Fruit fly (Drosophila melanogaster) whole organism, prepupa: ENCODE data around the gene MTF-1.

ENCODE experiments used
- CG10631 ChIP-seq: fragments of 200-800 bp; sonication (Bioruptor generic); optimal IDR thresholded peaks from 2 replicates; lab custom pipeline; 2016; ENCODE audit warnings: missing biosample characterization, missing genetic modification characterization
- CG11902 ChIP-seq: fragments of 200-800 bp; sonication (Bioruptor generic); optimal IDR thresholded peaks from 3 replicates; lab custom pipeline; 2016; ENCODE audit warnings: missing biosample characterization, missing genetic modification characterization
- CG15336 ChIP-seq: fragments of 200-800 bp; sonication (Bioruptor generic); IDR thresholded peaks from 2 replicates; pipeline ENCODE4 v1.3.6; 2022; ENCODE audit warnings: missing biosample characterization, missing genetic modification characterization
- CG1621 ChIP-seq: fragments of 200-800 bp; sonication (Bioruptor generic); optimal IDR thresholded peaks from 3 replicates; lab custom pipeline; 2018; ENCODE audit warnings: missing biosample characterization, mild to moderate bottlenecking, missing genetic modification characterization
- CG16779 ChIP-seq: fragments of 200-800 bp; sonication (Bioruptor generic); optimal IDR thresholded peaks from 3 replicates; lab custom pipeline; 2017; ENCODE audit warnings: missing biosample characterization, mild to moderate bottlenecking, missing genetic modification characterization
- CG3032 ChIP-seq: fragments of 200-800 bp; optimal IDR thresholded peaks from 2 replicates; lab custom pipeline; 2019; ENCODE audit warnings: missing biosample characterization, mild to moderate bottlenecking, missing genetic modification characterization, moderate library complexity
- CG34406 ChIP-seq: fragments of 200-800 bp; sonication (Bioruptor generic); optimal IDR thresholded peaks from 3 replicates; lab custom pipeline; 2016; ENCODE audit warnings: missing biosample characterization, missing genetic modification characterization
- CG3919 ChIP-seq: fragments of 200-800 bp; sonication (Bioruptor generic); optimal IDR thresholded peaks from 3 replicates; lab custom pipeline; 2016; ENCODE audit warnings: missing biosample characterization, missing genetic modification characterization
- CG4318 ChIP-seq: fragments of 200-800 bp; sonication (Bioruptor generic); optimal IDR thresholded peaks from 3 replicates; lab custom pipeline; 2017; ENCODE audit warnings: missing biosample characterization, mild to moderate bottlenecking, missing genetic modification characterization
- CG6163 ChIP-seq: fragments of 200-800 bp; sonication (Bioruptor generic); IDR thresholded peaks from 3 replicates; pipeline ENCODE4 v1.3.6; 2022; ENCODE audit warnings: missing biosample characterization, missing genetic modification characterization
- CG6276 ChIP-seq: fragments of 200-800 bp; sonication (Bioruptor generic); optimal IDR thresholded peaks from 2 replicates; lab custom pipeline; 2017; ENCODE audit warnings: missing biosample characterization, mild to moderate bottlenecking, missing genetic modification characterization
- CG6792 ChIP-seq: fragments of 200-800 bp; sonication (Bioruptor generic); optimal IDR thresholded peaks from 3 replicates; lab custom pipeline; 2016; ENCODE audit warnings: missing biosample characterization, missing genetic modification characterization
- CG6808 ChIP-seq: fragments of 200-800 bp; sonication (Bioruptor generic); optimal IDR thresholded peaks from 3 replicates; lab custom pipeline; 2017; ENCODE audit warnings: missing biosample characterization, missing genetic modification characterization, mild to moderate bottlenecking, moderate library complexity, missing genetic modification reagents
- CG6854 ChIP-seq: fragments of 200-800 bp; sonication (Bioruptor generic); optimal IDR thresholded peaks from 2 replicates; lab custom pipeline; 2017; ENCODE audit warnings: missing biosample characterization, mild to moderate bottlenecking, missing genetic modification characterization
- CG7368 ChIP-seq: fragments of 200-800 bp; sonication (Bioruptor generic); optimal IDR thresholded peaks from 3 replicates; lab custom pipeline; 2016; ENCODE audit warnings: missing biosample characterization, missing genetic modification characterization
- CG8119 ChIP-seq: fragments of 200-800 bp; sonication (Bioruptor generic); IDR thresholded peaks from 3 replicates; pipeline ENCODE4 v1.3.6; 2022; ENCODE audit warnings: missing biosample characterization, missing genetic modification characterization
- CG8319 ChIP-seq: fragments of 200-800 bp; sonication (Bioruptor generic); optimal IDR thresholded peaks from 3 replicates; lab custom pipeline; 2016; ENCODE audit warnings: missing biosample characterization, missing genetic modification characterization
- CG8632 ChIP-seq: fragments of 200-800 bp; sonication (Bioruptor generic); optimal IDR thresholded peaks from 3 replicates; lab custom pipeline; 2016; ENCODE audit warnings: missing biosample characterization, missing genetic modification characterization
- CG9139 ChIP-seq: fragments of 200-800 bp; sonication (Bioruptor generic); optimal IDR thresholded peaks from 3 replicates; lab custom pipeline; 2017; ENCODE audit warnings: missing biosample characterization, mild to moderate bottlenecking, missing genetic modification characterization
- Eip75B ChIP-seq: fragments of 200-800 bp; sonication (Bioruptor generic); optimal IDR thresholded peaks from 3 replicates; lab custom pipeline; 2016; ENCODE audit warnings: missing biosample characterization, missing genetic modification characterization
- Eip78C ChIP-seq: fragments of 200-800 bp; sonication (Bioruptor generic); peaks from one replicate; lab custom pipeline; 2016; ENCODE audit warnings: missing biosample characterization, missing genetic modification characterization
- Hr38 ChIP-seq: sonication (Bioruptor generic); optimal IDR thresholded peaks from 2 replicates; lab custom pipeline; 2016; ENCODE audit warnings: missing biosample characterization, missing genetic modification characterization
- Hr39 ChIP-seq: fragments of 200-800 bp; sonication (Bioruptor generic); optimal IDR thresholded peaks from 2 replicates; lab custom pipeline; 2016; ENCODE audit warnings: missing biosample characterization, missing genetic modification characterization
- Lpt ChIP-seq: fragments of 200-800 bp; sonication (Bioruptor generic); optimal IDR thresholded peaks from 3 replicates; lab custom pipeline; 2016; ENCODE audit warnings: missing biosample characterization, missing genetic modification characterization
- Met ChIP-seq: fragments of 200-800 bp; sonication (Bioruptor generic); optimal IDR thresholded peaks from 3 replicates; lab custom pipeline; 2016; ENCODE audit warnings: missing biosample characterization, missing genetic modification characterization
- OdsH ChIP-seq: fragments of 200-800 bp; sonication (Bioruptor generic); optimal IDR thresholded peaks from 3 replicates; lab custom pipeline; 2016; ENCODE audit warnings: missing biosample characterization, missing genetic modification characterization
- Smox ChIP-seq: fragments of 200-800 bp; sonication (Bioruptor generic); optimal IDR thresholded peaks from 3 replicates; lab custom pipeline; 2016; ENCODE audit warnings: missing biosample characterization, missing genetic modification characterization
- Sox102F ChIP-seq: fragments of 200-800 bp; sonication (Bioruptor generic); optimal IDR thresholded peaks from 2 replicates; lab custom pipeline; 2016; ENCODE audit warnings: missing biosample characterization, mild to moderate bottlenecking, missing genetic modification characterization
- Sox15 ChIP-seq: fragments of 200-800 bp; sonication (Bioruptor generic); optimal IDR thresholded peaks from 3 replicates; lab custom pipeline; 2016; ENCODE audit warnings: missing biosample characterization, missing genetic modification characterization
- achi ChIP-seq: fragments of 200-800 bp; sonication (Bioruptor generic); optimal IDR thresholded peaks from 3 replicates; lab custom pipeline; 2016; ENCODE audit warnings: missing biosample characterization, missing genetic modification characterization
- acj6 ChIP-seq: fragments of 200-800 bp; sonication (Bioruptor generic); optimal IDR thresholded peaks from 3 replicates; lab custom pipeline; 2016; ENCODE audit warnings: missing biosample characterization, missing genetic modification characterization
- cyc ChIP-seq: fragments of 200-800 bp; sonication (Bioruptor generic); optimal IDR thresholded peaks from 3 replicates; lab custom pipeline; 2016; ENCODE audit warnings: missing biosample characterization, missing genetic modification characterization
- dac ChIP-seq: fragments of 200-800 bp; sonication (Bioruptor generic); optimal IDR thresholded peaks from 2 replicates; lab custom pipeline; 2017; ENCODE audit warnings: missing biosample characterization, mild to moderate bottlenecking, missing genetic modification characterization
- dsx ChIP-seq: fragments of 200-800 bp; optimal IDR thresholded peaks from 3 replicates; lab custom pipeline; 2019; ENCODE audit warnings: missing biosample characterization, mild to moderate bottlenecking, missing genetic modification characterization, moderate library complexity; ENCODE audit not compliant: poor library complexity, severe bottlenecking
- eg ChIP-seq: fragments of 200-800 bp; sonication (Bioruptor generic); IDR thresholded peaks from 3 replicates; pipeline ENCODE4 v1.3.6; 2022; ENCODE audit warnings: missing biosample characterization, missing genetic modification characterization
- esn ChIP-seq: fragments of 200-800 bp; sonication (Bioruptor generic); optimal IDR thresholded peaks from 2 replicates; lab custom pipeline; 2016; ENCODE audit warnings: missing biosample characterization, mild to moderate bottlenecking, missing genetic modification characterization, moderate library complexity
- fd59A ChIP-seq: fragments of 200-800 bp; sonication (Bioruptor generic); optimal IDR thresholded peaks from 2 replicates; lab custom pipeline; 2017; ENCODE audit warnings: missing biosample characterization, mild to moderate bottlenecking, missing genetic modification characterization, missing genetic modification reagents
- fd85E ChIP-seq: fragments of 200-800 bp; sonication (Bioruptor generic); optimal IDR thresholded peaks from 3 replicates; lab custom pipeline; 2016; ENCODE audit warnings: missing biosample characterization, missing genetic modification characterization
- fkh ChIP-seq: fragments of 200-800 bp; sonication (Bioruptor generic); optimal IDR thresholded peaks from 3 replicates; lab custom pipeline; 2017; ENCODE audit warnings: missing biosample characterization, mild to moderate bottlenecking, missing genetic modification characterization, moderate library complexity
- net ChIP-seq: fragments of 200-800 bp; sonication (Bioruptor generic); optimal IDR thresholded peaks from 3 replicates; lab custom pipeline; 2016; ENCODE audit warnings: missing biosample characterization, missing genetic modification characterization
- pdm3 ChIP-seq: fragments of 200-800 bp; sonication (Bioruptor generic); optimal IDR thresholded peaks from 3 replicates; lab custom pipeline; 2016; ENCODE audit warnings: missing biosample characterization, missing genetic modification characterization
- salr ChIP-seq, 2 experiments: fragments of 200-800 bp; sonication (Bioruptor generic); optimal IDR thresholded peaks; 3 replicates each; lab custom pipeline; 2016 to 2018; ENCODE audit warnings: missing biosample characterization in 2 of 2, missing genetic modification characterization in 2 of 2, mild to moderate bottlenecking in 1 of 2
- spab ChIP-seq: fragments of 200-800 bp; sonication (Bioruptor generic); optimal IDR thresholded peaks from 2 replicates; lab custom pipeline; 2017; ENCODE audit warnings: missing biosample characterization, mild to moderate bottlenecking, missing genetic modification characterization, missing genetic modification reagents
- ss ChIP-seq, 2 experiments: fragments of 200-800 bp; sonication (Bioruptor generic); optimal IDR thresholded peaks; 2 replicates in 1 of 2; 3 replicates in 1 of 2; lab custom pipeline; 2017 to 2018; ENCODE audit warnings: mild to moderate bottlenecking in 2 of 2, missing biosample characterization in 2 of 2, missing genetic modification characterization in 2 of 2, moderate library complexity in 1 of 2
- svp ChIP-seq: fragments of 200-800 bp; sonication (Bioruptor generic); peaks from one replicate; lab custom pipeline; 2016; ENCODE audit warnings: missing biosample characterization, missing genetic modification characterization
- vri ChIP-seq: fragments of 200-800 bp; sonication (Bioruptor generic); optimal IDR thresholded peaks from 3 replicates; lab custom pipeline; 2016; ENCODE audit warnings: missing biosample characterization, mild to moderate bottlenecking, missing genetic modification characterization

Gene MTF-1

DNA sequence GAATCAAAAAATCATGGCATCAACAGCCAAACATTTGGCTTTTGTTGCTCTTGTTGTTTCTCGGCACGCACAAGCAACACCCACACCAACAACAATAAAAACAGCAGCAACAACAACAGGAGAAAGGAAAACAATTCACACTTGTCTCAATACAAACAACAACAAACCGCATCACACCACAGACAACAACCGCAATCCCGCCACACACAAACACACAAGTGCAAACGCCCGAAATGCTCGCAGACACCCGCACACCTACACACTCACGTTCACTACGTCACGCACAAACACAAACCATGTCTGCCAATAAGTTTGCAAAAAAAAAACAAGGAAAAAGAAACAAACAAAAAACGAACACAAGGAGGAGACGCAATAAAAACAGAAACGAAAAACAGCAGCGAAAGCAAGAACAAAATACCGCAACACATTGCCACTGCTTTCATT lies 37.7 kb downstream of the MTF-1 start:
- TF ChIP-seq CG16779 (tag; lab: Kevin White, UChicago) (peak; percentile 8), CG6276 (peak; percentile 73), CG11902 (no peak), net (GFP tag; lab: Kevin White, UChicago) (peak; percentile 44), Sox15 (GFP tag; lab: Kevin White, UChicago) (no peak), CG6163 (GFP tag; lab: Robert Waterston, UW) (peak; percentile 80; the same call in 2 of the 3 replicates), CG8632 (GFP tag; lab: Kevin White, UChicago) (no peak), eg (GFP tag; lab: Robert Waterston, UW) (peak; percentile 83), esn (GFP tag; lab: Kevin White, UChicago) (no peak), CG9139 (GFP tag; lab: Kevin White, UChicago) (peak; percentile 58), cyc (GFP tag; lab: Kevin White, UChicago) (no peak), achi (GFP tag; lab: Kevin White, UChicago) (peak; percentile 9), salr (GFP tag; optimal IDR thresholded peaks at IDR 0.05; lab: Kevin White, UChicago) (peak in 1 of 2 experiments; percentile 11), fd85E (peak; percentile 21), CG6854 (GFP tag; lab: Kevin White, UChicago) (peak; percentile 48), CG8119 (GFP tag; lab: Robert Waterston, UW) (peak; percentile 66), Eip78C (GFP tag; lab: Kevin White, UChicago) (peak; percentile 40), ss (GFP tag; optimal IDR thresholded peaks at IDR 0.05; lab: Kevin White, UChicago) (peak; percentile 68 to 71), CG7368 (GFP tag; lab: Kevin White, UChicago) (no peak), CG6808 (peak; percentile 59), CG4318 (GFP tag; lab: Kevin White, UChicago) (no peak), fkh (peak; percentile 77), CG3919 (peak; percentile 32), Smox (GFP tag; lab: Kevin White, UChicago) (no peak), Lpt (GFP tag; lab: Kevin White, UChicago) (peak; percentile 48), CG1621 (peak; percentile 23), spab (peak; percentile 2), Sox102F (GFP tag; lab: Kevin White, UChicago) (peak; percentile 15), pdm3 (GFP tag; lab: Kevin White, UChicago) (no peak), fd59A (GFP tag; lab: Kevin White, UChicago) (no peak), CG15336 (GFP tag; lab: Robert Waterston, UW) (peak; percentile 60), CG10631 (no peak), CG6792 (GFP tag; lab: Kevin White, UChicago) (no peak)
- TF ChIP-seq, all 60 proteins: peak for 21

DNA sequence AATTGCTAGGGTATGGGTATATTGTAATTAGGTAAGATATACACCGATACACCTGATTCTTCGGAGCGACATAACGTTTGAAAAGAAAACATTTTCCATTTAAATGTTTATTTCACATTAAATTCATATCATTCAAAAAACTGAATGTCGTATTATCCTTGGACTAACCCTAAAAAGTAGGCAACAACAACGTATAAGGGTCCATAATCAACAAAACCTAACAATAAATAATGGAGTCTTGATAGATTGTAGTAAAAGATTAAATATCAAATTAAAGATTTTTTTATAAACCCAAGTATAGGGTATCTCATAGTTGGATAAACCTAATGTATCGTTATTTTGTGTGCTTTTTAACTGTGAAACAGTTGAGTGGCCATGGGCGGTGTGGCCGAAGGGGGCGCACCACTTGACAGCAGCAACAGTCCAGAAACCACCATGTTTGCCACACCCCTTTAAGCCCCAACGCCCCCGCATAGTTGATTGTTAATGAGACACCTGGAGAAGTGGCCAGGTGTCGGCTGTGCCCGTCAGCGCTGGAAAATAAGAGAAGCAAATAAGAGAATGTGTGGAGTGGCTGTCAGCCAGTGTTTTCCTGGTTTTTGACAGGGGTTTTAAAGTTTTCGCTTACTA lies 38.3 kb downstream of the MTF-1 start:
- no peak for TF ChIP-seq Sox102F (GFP tag; lab: Kevin White, UChicago)
- peak; percentile 46 for TF ChIP-seq OdsH (GFP tag; lab: Kevin White, UChicago)
- no peak for TF ChIP-seq CG3032 (tag; lab: Kevin White, UChicago)
- no peak for TF ChIP-seq fkh
- no peak for TF ChIP-seq CG6854 (GFP tag; lab: Kevin White, UChicago)
- TF ChIP-seq salr (GFP tag; optimal IDR thresholded peaks at IDR 0.05; lab: Kevin White, UChicago), result peak in 1 of 2 experiments; percentile 45
- TF ChIP-seq esn (GFP tag; lab: Kevin White, UChicago), result no peak
- no peak for TF ChIP-seq dsx
- no peak for TF ChIP-seq CG1621
- TF ChIP-seq dac (GFP tag; lab: Kevin White, UChicago), result no peak
- no peak for TF ChIP-seq CG6808
- no peak for TF ChIP-seq CG7368 (GFP tag; lab: Kevin White, UChicago)
- TF ChIP-seq CG34406 (GFP tag; lab: Kevin White, UChicago), result no peak
- no peak for TF ChIP-seq Eip75B (GFP tag; lab: Kevin White, UChicago)
- TF ChIP-seq CG11902, result no peak
- TF ChIP-seq CG8119 (GFP tag; lab: Robert Waterston, UW), result no peak
- no peak for TF ChIP-seq vri
- TF ChIP-seq CG16779 (tag; lab: Kevin White, UChicago), result no peak
- TF ChIP-seq Hr39, result peak; percentile 19
- no peak for TF ChIP-seq CG15336 (GFP tag; lab: Robert Waterston, UW)
- peak; percentile 17 for TF ChIP-seq Met (GFP tag; lab: Kevin White, UChicago)
- TF ChIP-seq Smox (GFP tag; lab: Kevin White, UChicago), result peak; percentile 32
- TF ChIP-seq CG8319 (GFP tag; lab: Kevin White, UChicago), result no peak
- TF ChIP-seq Eip78C (GFP tag; lab: Kevin White, UChicago), result peak; percentile 66
- no peak for TF ChIP-seq acj6 (GFP tag; lab: Kevin White, UChicago)
- no peak for TF ChIP-seq CG6792 (GFP tag; lab: Kevin White, UChicago)
- no peak for TF ChIP-seq Lpt (GFP tag; lab: Kevin White, UChicago)
- TF ChIP-seq fd85E, result no peak
- TF ChIP-seq Hr38 (GFP tag; lab: Kevin White, UChicago), result no peak
- TF ChIP-seq net (GFP tag; lab: Kevin White, UChicago), result peak; percentile 8
- TF ChIP-seq cyc (GFP tag; lab: Kevin White, UChicago), result peak; percentile 3
- no peak for TF ChIP-seq CG3919
- peak; percentile 67 for TF ChIP-seq svp
